Fruit fly (Drosophila melanogaster) whole organism, embryonic: ENCODE measurements around the gene Tmep.

Experiments
- BEAF-32 ChIP-seq: fragments of 200-800 bp; sonication (Bioruptor generic); optimal IDR thresholded peaks from 3 replicates; lab custom pipeline; 2017; ENCODE audit warnings: missing biosample characterization, missing genetic modification characterization, mild to moderate bottlenecking, moderate library complexity, missing genetic modification reagents
- CG10431 ChIP-seq: fragments of 200-800 bp; sonication (Bioruptor generic); optimal IDR thresholded peaks from 3 replicates; lab custom pipeline; 2018; ENCODE audit warnings: missing biosample characterization, mild to moderate bottlenecking, missing genetic modification characterization
- CG10462 ChIP-seq: fragments of 200-800 bp; sonication (Bioruptor generic); optimal IDR thresholded peaks from 2 replicates; lab custom pipeline; 2016; ENCODE audit warnings: missing biosample characterization, missing genetic modification characterization
- CG11247 ChIP-seq: fragments of 200-800 bp; sonication (Bioruptor generic); IDR thresholded peaks from 2 replicates; pipeline ENCODE4 v1.3.6; 2022; ENCODE audit warnings: missing biosample characterization, missing genetic modification characterization
- CG12104 ChIP-seq: fragments of 200-800 bp; sonication (Bioruptor generic); optimal IDR thresholded peaks from 3 replicates; lab custom pipeline; 2016; ENCODE audit warnings: missing biosample characterization, missing genetic modification characterization
- CG12391 ChIP-seq: fragments of 200-800 bp; sonication (Bioruptor generic); optimal IDR thresholded peaks from 3 replicates; lab custom pipeline; 2018; ENCODE audit warnings: missing biosample characterization, mild to moderate bottlenecking, missing genetic modification characterization, moderate library complexity
- CG13287 ChIP-seq: fragments of 200-800 bp; sonication (Bioruptor generic); IDR thresholded peaks from 2 replicates; pipeline ENCODE4 v1.3.6; 2022; ENCODE audit warnings: missing biosample characterization, missing genetic modification characterization; ENCODE audit not compliant: partially characterized antibody
- CG13296 ChIP-seq: fragments of 200-800 bp; sonication (Bioruptor generic); optimal IDR thresholded peaks from 3 replicates; lab custom pipeline; 2018; ENCODE audit warnings: missing biosample characterization, mild to moderate bottlenecking, missing genetic modification characterization
- CG1529 ChIP-seq: fragments of 200-800 bp; sonication (Bioruptor generic); optimal IDR thresholded peaks from 3 replicates; lab custom pipeline; 2018; ENCODE audit warnings: missing biosample characterization, missing genetic modification characterization
- CG15479 ChIP-seq: fragments of 200-800 bp; sonication (Bioruptor generic); optimal IDR thresholded peaks from 3 replicates; lab custom pipeline; 2019; ENCODE audit warnings: missing biosample characterization, mild to moderate bottlenecking, missing genetic modification characterization, moderate library complexity
- CG15696 ChIP-seq: fragments of 200-800 bp; sonication (Bioruptor generic); optimal IDR thresholded peaks from 2 replicates; lab custom pipeline; 2019; ENCODE audit warnings: missing biosample characterization, mild to moderate bottlenecking, missing genetic modification characterization, moderate library complexity
- CG1602 ChIP-seq: fragments of 200-800 bp; sonication (Bioruptor generic); optimal IDR thresholded peaks from 3 replicates; lab custom pipeline; 2016; ENCODE audit warnings: missing biosample characterization, missing genetic modification characterization
- CG17186 ChIP-seq: fragments of 200-800 bp; sonication (Bioruptor generic); optimal IDR thresholded peaks from 3 replicates; lab custom pipeline; 2017; ENCODE audit warnings: missing biosample characterization, missing genetic modification reagents, missing genetic modification characterization
- CG2199 ChIP-seq: fragments of 200-800 bp; sonication (Bioruptor generic); IDR thresholded peaks from 3 replicates; pipeline ENCODE4 v1.3.6; 2022; ENCODE audit warnings: missing biosample characterization, missing genetic modification characterization
- CG2712 ChIP-seq: fragments of 200-800 bp; optimal IDR thresholded peaks from 3 replicates; lab custom pipeline; 2019; ENCODE audit warnings: missing biosample characterization, mild to moderate bottlenecking, missing genetic modification characterization, moderate library complexity
- CG30020 ChIP-seq: fragments of 200-800 bp; optimal IDR thresholded peaks from 2 replicates; lab custom pipeline; 2019; ENCODE audit warnings: missing biosample characterization, mild to moderate bottlenecking, missing genetic modification characterization, moderate library complexity
- CG31441 ChIP-seq: fragments of 200-800 bp; sonication (Bioruptor generic); IDR thresholded peaks from 2 replicates; pipeline ENCODE4 v1.3.6; 2022; ENCODE audit warnings: missing biosample characterization, missing genetic modification characterization
- CG3281 ChIP-seq: fragments of 200-800 bp; sonication (Bioruptor generic); optimal IDR thresholded peaks from 3 replicates; lab custom pipeline; 2017; ENCODE audit warnings: missing biosample characterization, mild to moderate bottlenecking, missing genetic modification characterization
- CG33213 ChIP-seq: fragments of 200-800 bp; sonication (Bioruptor generic); optimal IDR thresholded peaks from 3 replicates; lab custom pipeline; 2016; ENCODE audit warnings: missing biosample characterization, missing genetic modification characterization
- CG33557 ChIP-seq: fragments of 200-800 bp; sonication (Bioruptor generic); optimal IDR thresholded peaks from 2 replicates; lab custom pipeline; 2019; ENCODE audit warnings: missing biosample characterization, mild to moderate bottlenecking, missing genetic modification characterization, moderate library complexity
- CG34376 ChIP-seq: fragments of 200-800 bp; sonication (Bioruptor generic); optimal IDR thresholded peaks from 2 replicates; lab custom pipeline; 2018; ENCODE audit warnings: missing biosample characterization, mild to moderate bottlenecking, missing genetic modification characterization
- CG8388 ChIP-seq: fragments of 200-800 bp; sonication (Bioruptor generic); optimal IDR thresholded peaks from 2 replicates; lab custom pipeline; 2019; ENCODE audit warnings: missing biosample characterization, mild to moderate bottlenecking, missing genetic modification characterization, moderate library complexity
- CG9727 ChIP-seq: fragments of 200-800 bp; sonication (Bioruptor generic); optimal IDR thresholded peaks from 3 replicates; lab custom pipeline; 2017; ENCODE audit warnings: missing biosample characterization, mild to moderate bottlenecking, missing genetic modification characterization
- CTCF ChIP-seq: fragments of 200-800 bp; sonication (Bioruptor generic); optimal IDR thresholded peaks from 2 replicates; lab custom pipeline; 2017; ENCODE audit warnings: missing biosample characterization, mild to moderate bottlenecking, missing genetic modification characterization, moderate library complexity
- CoRest ChIP-seq: fragments of 200-800 bp; sonication (Bioruptor generic); optimal IDR thresholded peaks from 3 replicates; lab custom pipeline; 2018; ENCODE audit warnings: missing biosample characterization, mild to moderate bottlenecking, missing genetic modification characterization, moderate library complexity
- D19B ChIP-seq: fragments of 200-800 bp; sonication (Bioruptor generic); optimal IDR thresholded peaks from 2 replicates; lab custom pipeline; 2017; ENCODE audit warnings: missing biosample characterization, mild to moderate bottlenecking, missing genetic modification characterization
- Dll ChIP-seq: fragments of 200-800 bp; sonication (Bioruptor generic); IDR thresholded peaks from 4 replicates; pipeline ENCODE4 v1.3.6; 2022; ENCODE audit warnings: missing biosample characterization, missing genetic modification characterization; ENCODE audit not compliant: partially characterized antibody
- E2f2 ChIP-seq: fragments of 200-800 bp; sonication (Bioruptor generic); IDR thresholded peaks from 2 replicates; pipeline ENCODE4 v1.3.6; 2022; ENCODE audit warnings: missing biosample characterization, missing genetic modification characterization
- Ets65A ChIP-seq: fragments of 200-800 bp; sonication (Bioruptor generic); peaks from one replicate; lab custom pipeline; 2016; ENCODE audit warnings: missing biosample characterization, missing genetic modification characterization
- Hmr ChIP-seq: fragments of 200-800 bp; sonication (Bioruptor generic); optimal IDR thresholded peaks from 3 replicates; lab custom pipeline; 2017; ENCODE audit warnings: mild to moderate bottlenecking, missing biosample characterization, missing genetic modification reagents, missing genetic modification characterization
- Myb ChIP-seq: fragments of 200-800 bp; sonication (Bioruptor generic); optimal IDR thresholded peaks from 2 replicates; lab custom pipeline; 2016; ENCODE audit warnings: missing biosample characterization, missing genetic modification characterization
- Scr ChIP-seq: fragments of 200-800 bp; sonication (Bioruptor generic); IDR thresholded peaks from 2 replicates; pipeline ENCODE4 v1.3.6; 2022; ENCODE audit warnings: missing biosample characterization, missing genetic modification characterization; ENCODE audit not compliant: partially characterized antibody
- Sry-β ChIP-seq: fragments of 200-800 bp; sonication (Bioruptor generic); optimal IDR thresholded peaks from 2 replicates; lab custom pipeline; 2018; ENCODE audit warnings: missing biosample characterization, mild to moderate bottlenecking, missing genetic modification characterization, moderate library complexity
- crol ChIP-seq: fragments of 200-800 bp; sonication (Bioruptor generic); IDR thresholded peaks from 2 replicates; pipeline ENCODE4 v1.3.6; 2022; ENCODE audit warnings: missing biosample characterization, missing genetic modification characterization
- exex ChIP-seq: fragments of 200-800 bp; sonication (Bioruptor generic); optimal IDR thresholded peaks from 4 replicates; lab custom pipeline; 2018; ENCODE audit warnings: missing biosample characterization, mild to moderate bottlenecking, missing genetic modification characterization, moderate library complexity
- fd102C ChIP-seq: fragments of 200-800 bp; sonication (Bioruptor generic); optimal IDR thresholded peaks from 2 replicates; lab custom pipeline; 2018; ENCODE audit warnings: missing biosample characterization, mild to moderate bottlenecking, missing genetic modification characterization, moderate library complexity
- grn ChIP-seq: fragments of 200-800 bp; sonication (Bioruptor generic); optimal IDR thresholded peaks from 3 replicates; lab custom pipeline; 2017; ENCODE audit warnings: missing biosample characterization, missing genetic modification characterization
- gsb-n ChIP-seq: fragments of 200-800 bp; sonication (Bioruptor generic); optimal IDR thresholded peaks from 3 replicates; lab custom pipeline; 2018; ENCODE audit warnings: missing biosample characterization, mild to moderate bottlenecking, missing genetic modification characterization
- hkb ChIP-seq, 2 experiments: fragments of 200-800 bp in 1 of 2; fragments of >200 bp in 1 of 2; sonication (Bioruptor generic) in 1 of 2; IDR thresholded peaks in 1 of 2; optimal IDR thresholded peaks in 1 of 2; 2 replicates each; pipeline versions ENCODE4 v1.3.6 to Lab custom; 2017 to 2022; ENCODE audit warnings: missing biosample characterization in 1 of 2, missing genetic modification characterization in 1 of 2
- lab ChIP-seq: fragments of 200-800 bp; sonication (Bioruptor generic); optimal IDR thresholded peaks from 3 replicates; lab custom pipeline; 2017; ENCODE audit warnings: missing biosample characterization, missing genetic modification characterization, mild to moderate bottlenecking, moderate library complexity, missing genetic modification reagents
- lbe ChIP-seq: fragments of 200-800 bp; sonication (Bioruptor generic); optimal IDR thresholded peaks from 2 replicates; lab custom pipeline; 2016; ENCODE audit warnings: missing biosample characterization, mild to moderate bottlenecking, missing genetic modification characterization
- nerfin-2 ChIP-seq: fragments of 200-800 bp; sonication (Bioruptor generic); IDR thresholded peaks from 2 replicates; pipeline ENCODE4 v1.3.6; 2022; ENCODE audit warnings: missing biosample characterization, missing genetic modification characterization; ENCODE audit not compliant: partially characterized antibody
- rib ChIP-seq: fragments of 200-800 bp; sonication (Bioruptor generic); IDR thresholded peaks from 2 replicates; pipeline ENCODE4 v1.3.6; 2022; ENCODE audit warnings: missing biosample characterization, missing genetic modification characterization
- row ChIP-seq: fragments of 200-800 bp; sonication (Bioruptor generic); IDR thresholded peaks from 3 replicates; pipeline ENCODE4 v1.3.6; 2022; ENCODE audit warnings: missing biosample characterization, missing genetic modification characterization
- sc ChIP-seq, 3 experiments: fragments of >200 bp in 2 of 3; fragments of 200-800 bp in 1 of 3; sonication (Bioruptor generic) in 1 of 3; optimal IDR thresholded peaks; 2 replicates in 2 of 3; 3 replicates in 1 of 3; lab custom pipeline; 2017; ENCODE audit warnings: mild to moderate bottlenecking in 1 of 3, missing biosample characterization in 1 of 3, missing genetic modification characterization in 1 of 3, missing genetic modification reagents in 1 of 3
- sens ChIP-seq: fragments of 200-800 bp; sonication (Bioruptor generic); peaks from one replicate; lab custom pipeline; 2016; ENCODE audit warnings: missing biosample characterization, missing genetic modification characterization
- seq ChIP-seq: fragments of 200-800 bp; sonication (Bioruptor generic); IDR thresholded peaks from 2 replicates; pipeline ENCODE4 v1.3.6; 2022; ENCODE audit warnings: missing biosample characterization, missing genetic modification characterization

Gene Tmep

DNA sequence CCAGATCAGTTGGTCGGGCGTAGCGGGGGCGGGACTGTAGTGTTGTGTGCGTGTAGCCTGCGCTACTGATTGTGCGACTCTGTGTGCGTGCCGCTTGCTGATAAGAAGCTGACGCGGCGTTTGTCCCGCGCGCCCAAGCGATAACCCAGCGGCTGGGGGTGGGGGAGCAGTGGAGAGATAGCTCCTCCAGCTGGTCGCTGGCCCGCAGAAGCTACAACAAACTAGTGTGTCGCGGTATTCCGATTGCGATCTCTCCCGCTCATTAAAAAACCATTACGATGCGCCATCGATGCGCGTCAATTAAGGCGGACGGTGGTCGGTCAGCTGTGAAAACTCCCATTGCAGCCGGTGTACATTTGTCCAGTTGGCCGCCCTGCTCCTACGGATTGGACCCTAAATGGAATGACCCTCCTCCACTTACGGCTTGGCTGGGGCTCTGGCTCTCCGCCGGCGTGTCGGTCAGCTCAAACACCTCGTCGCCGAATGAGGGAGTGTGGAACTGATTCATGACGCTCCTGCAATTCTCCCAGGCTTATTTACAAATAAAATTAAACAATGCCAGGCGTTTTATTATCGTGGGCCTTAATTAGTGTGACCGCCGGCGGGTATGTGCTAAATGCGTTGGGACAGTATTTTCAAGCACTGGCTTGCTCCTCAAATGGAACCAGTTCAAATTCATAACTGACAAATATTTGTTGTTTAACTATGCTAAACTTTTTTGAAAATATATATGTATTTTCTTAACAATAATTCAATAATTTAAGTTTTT is 33.3 kb downstream of the Tmep start, which contains the start of gene CG12104 (continued):
- no peak for TF ChIP-seq fd102C
- TF ChIP-seq Myb (GFP tag; lab: Kevin White, UChicago) = peak; percentile 82
- TF ChIP-seq CoRest (tag; lab: Kevin White, UChicago) = peak; percentile 42
- no peak for TF ChIP-seq D19B (GFP tag; lab: Kevin White, UChicago)
- TF ChIP-seq CG34376 (GFP tag; lab: Kevin White, UChicago) = peak; percentile 55
- no peak for TF ChIP-seq CG11247
- peak; percentile 44 for TF ChIP-seq gsb-n (tag; lab: Kevin White, UChicago)
- peak; percentile 99 for TF ChIP-seq exex (tag; lab: Kevin White, UChicago)
- 0 out of 2 replicates have a peak, but pooled peaks have one; percentile 20 for TF ChIP-seq CG13287
- peak; percentile 30 for TF ChIP-seq Sry-β
- no peak for TF ChIP-seq lbe (GFP tag; lab: Kevin White, UChicago)
- peak; percentile 48 for TF ChIP-seq CG2712 (tag; lab: Kevin White, UChicago)
- no peak for TF ChIP-seq CG1602 (GFP tag; lab: Kevin White, UChicago)
- peak; percentile 37 for TF ChIP-seq CG12391 (tag; lab: Kevin White, UChicago)
- TF ChIP-seq CG33557 (GFP tag; lab: Kevin White, UChicago) = peak; percentile 64
- peak; percentile 42 for TF ChIP-seq lab
- TF ChIP-seq CG13296 = peak; percentile 9
- peak; percentile 24 for TF ChIP-seq CG10462 (GFP tag; lab: Kevin White, UChicago)
- peak; percentile 34; the same call in 1 of the 4 replicates for TF ChIP-seq Dll (GFP tag; lab: Robert Waterston, UW)
- TF ChIP-seq CG2199 (GFP tag; lab: Robert Waterston, UW) = peak; percentile 68; the same call in 1 of the 3 replicates
- peak; percentile 54; the same call in 1 of the 2 replicates for TF ChIP-seq rib (GFP tag; lab: Robert Waterston, UW)
- peak; percentile 31 for TF ChIP-seq CG33213 (GFP tag; lab: Kevin White, UChicago)
- peak; percentile 71 for TF ChIP-seq row (GFP tag; lab: Robert Waterston, UW)
- TF ChIP-seq CTCF (GFP tag; lab: Kevin White, UChicago) = peak; percentile 5
- peak; percentile 86 for TF ChIP-seq Ets65A (GFP tag; lab: Kevin White, UChicago)
- peak; percentile 42 for TF ChIP-seq CG9727 (GFP tag; lab: Kevin White, UChicago)
- TF ChIP-seq CG8388 = peak; percentile 30
- no peak for TF ChIP-seq hkb (optimal IDR thresholded peaks at IDR 0.05; lab: Kevin White, UChicago)
- 0 out of 2 replicates have a peak, but pooled peaks have one; percentile 8 for TF ChIP-seq hkb (GFP tag; IDR thresholded peaks at IDR 0.05; lab: Robert Waterston, UW)
- peak; percentile 22 for TF ChIP-seq CG30020 (tag; lab: Kevin White, UChicago)
- peak; percentile 27 for TF ChIP-seq CG1529 (GFP tag; lab: Kevin White, UChicago)
- peak; percentile 91 for TF ChIP-seq CG15479
- peak; percentile 67 for TF ChIP-seq sens
- TF ChIP-seq CG15696 (tag; lab: Kevin White, UChicago) = no peak
- 0 out of 2 replicates have a peak, but pooled peaks have one; percentile 6 for TF ChIP-seq nerfin-2 (GFP tag; lab: Robert Waterston, UW)
- TF ChIP-seq CG10431 (GFP tag; lab: Kevin White, UChicago) = peak; percentile 51
- TF ChIP-seq CG12104 (GFP tag; lab: Kevin White, UChicago) = peak; percentile 88
- TF ChIP-seq crol = peak; percentile 96
- peak; percentile 18 for TF ChIP-seq CG17186
- TF ChIP-seq sc (optimal IDR thresholded peaks at IDR 0.05; lab: Kevin White, UChicago) = no peak
- no peak for TF ChIP-seq sc (GFP tag; optimal IDR thresholded peaks at IDR 0.05; lab: Kevin White, UChicago)
- peak; percentile 21; the same call in 1 of the 2 replicates for TF ChIP-seq Scr (GFP tag; lab: Robert Waterston, UW)
- TF ChIP-seq BEAF-32 (GFP tag; lab: Kevin White, UChicago) = peak; percentile 12
- TF ChIP-seq grn (GFP tag; lab: Kevin White, UChicago) = peak; percentile 79
- TF ChIP-seq Hmr = peak; percentile 51
- TF ChIP-seq CG31441 (GFP tag; lab: Robert Waterston, UW) = peak; percentile 54
- peak; percentile 35; the same call in 1 of the 2 replicates for TF ChIP-seq E2f2 (GFP tag; lab: Robert Waterston, UW)
- no peak for TF ChIP-seq CG3281 (GFP tag; lab: Kevin White, UChicago)
- no peak for TF ChIP-seq seq (GFP tag; lab: Robert Waterston, UW)
